Fruit fly (Drosophila melanogaster): Measurements from ENCODE around the gene CCT1.

Gene CCT1

DNA sequence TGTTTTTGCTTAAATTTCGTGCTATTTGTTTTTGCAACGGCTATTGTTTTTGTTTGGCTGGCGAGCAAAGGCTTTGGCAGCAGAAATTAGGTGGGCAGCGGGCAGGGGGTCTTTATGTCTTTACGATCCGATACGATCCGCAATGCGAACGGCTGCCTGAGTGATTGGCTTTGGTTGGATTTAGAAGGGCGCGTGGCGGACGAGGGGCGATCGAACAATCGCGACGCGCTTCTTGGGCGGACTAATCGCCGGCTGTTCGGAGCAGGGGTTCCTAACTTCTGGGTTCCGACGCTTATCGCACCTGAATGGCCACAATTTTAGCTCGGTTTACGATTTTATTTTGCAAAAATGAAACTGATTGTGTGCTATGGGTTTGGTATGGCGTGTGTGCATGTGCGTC lies 36.0 kb upstream of the CCT1 start (continued):
- TF ChIP-seq slbo (GFP tag; IDR thresholded peaks at IDR 0.05) = peak; percentile 31; the same call in 1 of the 2 replicates
- peak; percentile 82 for TF ChIP-seq Hey (tag; optimal IDR thresholded peaks at IDR 0.05)
- no peak for TF ChIP-seq psq (GFP tag; optimal IDR thresholded peaks at IDR 0.05)
- TF ChIP-seq bcd (GFP tag; optimal IDR thresholded peaks at IDR 0.05) = no peak
- peak; percentile 58 for TF ChIP-seq Deaf1 (tag; optimal IDR thresholded peaks at IDR 0.05)
- TF ChIP-seq tup (GFP tag; optimal IDR thresholded peaks at IDR 0.05) = no peak
- no peak for TF ChIP-seq peb (GFP tag; IDR thresholded peaks at IDR 0.05)

DNA sequence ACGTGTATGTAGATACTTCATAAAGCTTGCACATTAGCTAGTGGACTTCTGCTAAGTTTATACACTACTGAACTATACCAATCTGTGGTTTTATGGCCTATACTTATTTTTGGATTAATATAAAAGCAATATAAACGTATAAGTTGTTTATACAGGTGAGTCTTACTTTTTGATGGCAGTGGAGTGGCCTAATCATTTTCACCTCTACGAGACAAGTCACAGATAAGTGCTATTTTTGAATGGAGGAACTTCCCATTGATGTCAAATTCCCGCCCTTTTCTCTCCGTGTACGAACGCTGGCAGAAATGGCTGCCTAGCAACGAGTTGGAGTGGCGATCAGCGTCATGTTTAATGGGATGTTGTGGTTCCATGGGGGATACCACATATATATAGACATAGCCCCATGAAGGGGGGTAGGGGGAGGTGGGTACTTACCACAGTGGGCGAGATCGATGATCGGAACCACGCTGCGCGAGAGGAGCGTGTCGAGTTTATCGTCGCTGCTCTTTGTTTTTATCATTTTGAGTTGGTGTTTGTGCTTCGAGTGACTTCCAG lies 35.2 kb upstream of the CCT1 start:
- TF ChIP-seq CG31365 (tag; optimal IDR thresholded peaks at IDR 0.05) (no peak), CG9437 (GFP tag; optimal IDR thresholded peaks at IDR 0.05) (peak; percentile 10), PHDP (tag; optimal IDR thresholded peaks at IDR 0.05) (no peak), slou (GFP tag; optimal IDR thresholded peaks at IDR 0.05) (peak; percentile 2), CG13123 (GFP tag; optimal IDR thresholded peaks at IDR 0.05) (no peak), kni (GFP tag; optimal IDR thresholded peaks at IDR 0.05) (no peak), CG1832 (GFP tag; optimal IDR thresholded peaks at IDR 0.05) (no peak), bbx (GFP tag; IDR thresholded peaks at IDR 0.05; ENCODE audit: partially characterized antibody) (0 out of 2 replicates have a peak, but pooled peaks have one; percentile 22), CG10979 (tag; optimal IDR thresholded peaks at IDR 0.05) (peak; percentile 31), CG14441 (GFP tag; IDR thresholded peaks at IDR 0.05) (peak; percentile 59), CG4424 (GFP tag; optimal IDR thresholded peaks at IDR 0.05) (peak; percentile 37), Side (GFP tag; optimal IDR thresholded peaks at IDR 0.05) (no peak), dimm (GFP tag; IDR thresholded peaks at IDR 0.05) (no peak), CG13296 (GFP tag; optimal IDR thresholded peaks at IDR 0.05) (no peak), ttk (GFP tag; IDR thresholded peaks at IDR 0.05) (0 out of 2 replicates have a peak, but pooled peaks have one; percentile 5), B-H1 (GFP tag; IDR thresholded peaks at IDR 0.05) (no peak; the same call in 2 of the 3 replicates), Med (GFP tag) (peak; percentile 89), btn (GFP tag; optimal IDR thresholded peaks at IDR 0.05) (no peak), Optix (GFP tag; IDR thresholded peaks at IDR 0.05) (peak; percentile 37; the same call in 1 of the 3 replicates), H2.0 (GFP tag; IDR thresholded peaks at IDR 0.05) (peak; percentile 18; the same call in 1 of the 2 replicates), disco-r (GFP tag; optimal IDR thresholded peaks at IDR 0.05) (no peak), ara (GFP tag; IDR thresholded peaks at IDR 0.05) (no peak), CG33213 (GFP tag; optimal IDR thresholded peaks at IDR 0.05) (no peak), chm (GFP tag; IDR thresholded peaks at IDR 0.05) (peak; percentile 62; the same call in 1 of the 2 replicates), Xrp1 (GFP tag; IDR thresholded peaks at IDR 0.05) (0 out of 2 replicates have a peak, but pooled peaks have one; percentile 7), vnd (GFP tag; IDR thresholded peaks at IDR 0.05; ENCODE audit: partially characterized antibody) (no peak), CG1024 (GFP tag; IDR thresholded peaks at IDR 0.05) (0 out of 2 replicates have a peak, but pooled peaks have one; percentile 9), nerfin-1 (tag; optimal IDR thresholded peaks at IDR 0.05) (no peak), schlank (tag; optimal IDR thresholded peaks at IDR 0.05) (no peak), E2f2 (GFP tag; IDR thresholded peaks at IDR 0.05) (no peak), sisA (GFP tag; IDR thresholded peaks at IDR 0.05) (0 out of 2 replicates have a peak, but pooled peaks have one; percentile 7), CG5953 (GFP tag; IDR thresholded peaks at IDR 0.05) (no peak), CG16779 (GFP tag; IDR thresholded peaks at IDR 0.05) (no peak), CG1529 (GFP tag; optimal IDR thresholded peaks at IDR 0.05) (no peak), Ptx1 (GFP tag; IDR thresholded peaks at IDR 0.05) (peak; percentile 51), CG14667 (GFP tag; IDR thresholded peaks at IDR 0.05) (0 out of 2 replicates have a peak, but pooled peaks have one; percentile 45), crol (GFP tag; IDR thresholded peaks at IDR 0.05) (peak; percentile 85), usp (GFP tag; optimal IDR thresholded peaks at IDR 0.05) (no peak), pzg (GFP tag; optimal IDR thresholded peaks at IDR 0.05) (no peak), Awh (GFP tag; IDR thresholded peaks at IDR 0.05) (peak; percentile 17; the same call in 1 of the 2 replicates), CG6175 (GFP tag; IDR thresholded peaks at IDR 0.05) (peak; percentile 46; the same call in 1 of the 3 replicates), seq (GFP tag; IDR thresholded peaks at IDR 0.05) (no peak), CG31441 (GFP tag; IDR thresholded peaks at IDR 0.05) (peak; percentile 35; the same call in 1 of the 2 replicates)
